Fruit fly (Drosophila melanogaster) whole organism, pupa: ENCODE measurements around the gene CG18547.

Experiments used
- CG10348 ChIP-seq: fragments of 200-800 bp; sonication (Bioruptor generic); IDR thresholded peaks from 2 replicates; pipeline ENCODE4 v1.3.6; 2022; ENCODE audit warnings: missing biosample characterization, missing genetic modification characterization
- CG13204 ChIP-seq: fragments of 200-800 bp; sonication (Bioruptor generic); optimal IDR thresholded peaks from 2 replicates; lab custom pipeline; 2018; ENCODE audit warnings: missing biosample characterization, mild to moderate bottlenecking, missing genetic modification characterization, moderate library complexity
- CG14655 ChIP-seq: fragments of 200-800 bp; sonication (Bioruptor generic); optimal IDR thresholded peaks from 3 replicates; lab custom pipeline; 2017; ENCODE audit warnings: mild to moderate bottlenecking, missing biosample characterization, missing genetic modification reagents, missing genetic modification characterization
- CG15710 ChIP-seq: fragments of 200-800 bp; sonication (Bioruptor generic); optimal IDR thresholded peaks from 2 replicates; lab custom pipeline; 2018; ENCODE audit warnings: missing biosample characterization, mild to moderate bottlenecking, missing genetic modification characterization, moderate library complexity
- CG4496 ChIP-seq: fragments of 200-800 bp; sonication (Bioruptor generic); IDR thresholded peaks from 3 replicates; pipeline ENCODE4 v1.3.6; 2022; ENCODE audit warnings: missing biosample characterization, missing genetic modification characterization
- CG8159 ChIP-seq: fragments of 200-800 bp; sonication (Bioruptor generic); optimal IDR thresholded peaks from 3 replicates; lab custom pipeline; 2018; ENCODE audit warnings: missing biosample characterization, mild to moderate bottlenecking, missing genetic modification characterization, moderate library complexity
- CG8301 ChIP-seq: fragments of 200-800 bp; sonication (Bioruptor generic); optimal IDR thresholded peaks from 2 replicates; lab custom pipeline; 2018; ENCODE audit warnings: missing biosample characterization, mild to moderate bottlenecking, missing genetic modification characterization
- CG9948 ChIP-seq: fragments of 200-800 bp; sonication (Bioruptor generic); optimal IDR thresholded peaks from 2 replicates; lab custom pipeline; 2018; ENCODE audit warnings: missing biosample characterization, mild to moderate bottlenecking, missing genetic modification characterization, moderate library complexity
- Ets98B ChIP-seq: fragments of 200-800 bp; sonication (Bioruptor generic); IDR thresholded peaks from 2 replicates; pipeline ENCODE4 v1.3.6; 2022; ENCODE audit warnings: missing biosample characterization, missing genetic modification characterization
- fd96Ca ChIP-seq: fragments of 200-800 bp; sonication (Bioruptor generic); IDR thresholded peaks from 3 replicates; pipeline ENCODE4 v1.3.6; 2022; ENCODE audit warnings: missing biosample characterization, missing genetic modification characterization
- gl ChIP-seq: fragments of 200-800 bp; sonication (Bioruptor generic); optimal IDR thresholded peaks from 2 replicates; lab custom pipeline; 2018; ENCODE audit warnings: missing biosample characterization, mild to moderate bottlenecking, missing genetic modification characterization
- rn ChIP-seq: fragments of 200-800 bp; sonication (Bioruptor generic); IDR thresholded peaks from 2 replicates; pipeline ENCODE4 v1.3.6; 2022; ENCODE audit warnings: missing biosample characterization, missing genetic modification characterization

The CG18547 gene

dm6 chr3R:11933903-11934302 lies 46.3 kb downstream of the CG18547 start:
- no peak for TF ChIP-seq CG14655 (GFP tag; lab: Kevin White, UChicago)
- no peak for TF ChIP-seq CG8301 (tag; lab: Kevin White, UChicago)
- TF ChIP-seq gl (tag; lab: Kevin White, UChicago) = no peak
- no peak for TF ChIP-seq CG13204 (GFP tag; lab: Kevin White, UChicago)
- no peak for TF ChIP-seq CG4496 (GFP tag; lab: Robert Waterston, UW)
- no peak for TF ChIP-seq CG15710 (tag; lab: Kevin White, UChicago)
- TF ChIP-seq fd96Ca = no peak
- TF ChIP-seq, all 21 proteins: peak for 0

dm6 chr3R:11930962-11931361 lies 49.2 kb downstream of the CG18547 start, which contains the start of gene CG14731:
TSS of gene CG14731 (plus strand) at chr3R:11931262.
- no peak for TF ChIP-seq CG9948
- TF ChIP-seq fd96Ca = no peak
- TF ChIP-seq CG10348 (GFP tag; lab: Robert Waterston, UW) = no peak
- no peak for TF ChIP-seq CG14655 (GFP tag; lab: Kevin White, UChicago)
- no peak for TF ChIP-seq Ets98B (GFP tag; lab: Robert Waterston, UW)
- no peak for TF ChIP-seq CG8159
- TF ChIP-seq CG4496 (GFP tag; lab: Robert Waterston, UW) = no peak
- no peak for TF ChIP-seq rn
